Worm (Caenorhabditis elegans): Measurements from ENCODE around the gene F56B6.6.
A peak's percentile ranks its signal among the peaks of the same experiment; 100 is the strongest.

Gene F56B6.6

ce11 chrX:3537335-3537734, 4.5 kb upstream of the F56B6.6 start, which contains the start of gene gyg-1:
Gene gyg-1 (plus strand): TSS chrX:3537635.
- TF ChIP-seq ceh-48 (tag; optimal IDR thresholded peaks at IDR 0.05) (no peak), nhr-232 (tag; optimal IDR thresholded peaks at IDR 0.05) (peak; percentile 9)

- peak; percentile 68 for TF ChIP-seq ceh-18 (tag; optimal IDR thresholded peaks at IDR 0.05)
- TF ChIP-seq dmd-4 (tag; optimal IDR thresholded peaks at IDR 0.05; ENCODE audit: borderline replicate concordance), result no peak
Observed at ce11 chrX:3536302-3537251, 3.8 kb upstream of the F56B6.6 start.

- TF ChIP-seq ceh-31 (tag; optimal IDR thresholded peaks at IDR 0.05) (no peak), dmd-4 (tag; optimal IDR thresholded peaks at IDR 0.05; ENCODE audit: borderline replicate concordance) (no peak), ceh-2 (tag; optimal IDR thresholded peaks at IDR 0.05) (no peak), lin-11 (tag; optimal IDR thresholded peaks at IDR 0.05) (no peak), unc-42 (tag; optimal IDR thresholded peaks at IDR 0.05) (peak; percentile 72), fkh-10 (GFP tag; optimal IDR thresholded peaks at IDR 0.05) (no peak)
Observed at ce11 chrX:3535505-3535904, 2.7 kb upstream of the F56B6.6 start.

ce11 chrX:3534218-3534617, 1.4 kb upstream of the F56B6.6 start:
- TF ChIP-seq sox-4 (tag; optimal IDR thresholded peaks at IDR 0.05), result no peak
- no peak for TF ChIP-seq hlh-8 (tag; optimal IDR thresholded peaks at IDR 0.05)
- no peak for TF ChIP-seq sdc-2 (tag; optimal IDR thresholded peaks at IDR 0.05)
- peak; percentile 11 for TF ChIP-seq pqm-1 (tag; optimal IDR thresholded peaks at IDR 0.05)
- peak; percentile 93 for TF ChIP-seq elt-2 (tag; optimal IDR thresholded peaks at IDR 0.05)

- TF ChIP-seq che-1 (tag; optimal IDR thresholded peaks at IDR 0.05) (no peak), unc-3 (GFP tag; conservative IDR thresholded peaks at IDR 0.05) (no peak), unc-3 (tag; optimal IDR thresholded peaks at IDR 0.05) (no peak), rnt-1 (tag; optimal IDR thresholded peaks at IDR 0.05) (no peak), fkh-10 (GFP tag; optimal IDR thresholded peaks at IDR 0.05) (no peak), lim-6 (tag; optimal IDR thresholded peaks at IDR 0.05) (no peak), C38D4.7 (GFP tag; optimal IDR thresholded peaks at IDR 0.05) (no peak), ttx-3 (tag; optimal IDR thresholded peaks at IDR 0.05) (no peak), ceh-48 (tag; optimal IDR thresholded peaks at IDR 0.05) (no peak), unc-55 (GFP tag; optimal IDR thresholded peaks at IDR 0.05) (no peak), ceh-22 (tag; optimal IDR thresholded peaks at IDR 0.05) (no peak), nhr-232 (tag; optimal IDR thresholded peaks at IDR 0.05) (no peak), ceh-24 (tag; optimal IDR thresholded peaks at IDR 0.05) (no peak)
Observed at ce11 chrX:3526712-3527111, 6.1 kb downstream of the F56B6.6 start.

ce11 chrX:3518494-3518893, 14.3 kb downstream of the F56B6.6 start, which contains the start of gene npr-16:
Gene npr-16 (plus strand): TSS chrX:3518794.
- no peak for TF ChIP-seq tbx-2 (tag; optimal IDR thresholded peaks at IDR 0.05)
- no peak for TF ChIP-seq sox-4 (tag; optimal IDR thresholded peaks at IDR 0.05)
- TF ChIP-seq sox-2 (GFP tag; IDR thresholded peaks at IDR 0.05), result no peak
- TF ChIP-seq ceh-45 (GFP tag; IDR thresholded peaks at IDR 0.05), result no peak
- no peak for TF ChIP-seq npax-4 (tag; optimal IDR thresholded peaks at IDR 0.05)
- no peak for TF ChIP-seq ceh-34 (tag; optimal IDR thresholded peaks at IDR 0.05)
- TF ChIP-seq rnt-1 (tag; optimal IDR thresholded peaks at IDR 0.05), result no peak
- TF ChIP-seq K09A11.1 (tag; optimal IDR thresholded peaks at IDR 0.05; ENCODE audit: insufficient read depth), result no peak
- TF ChIP-seq ama-1 (optimal IDR thresholded peaks at IDR 0.05), result no peak
- no peak for TF ChIP-seq C08G9.2 (tag; optimal IDR thresholded peaks at IDR 0.05)
- TF ChIP-seq fkh-10 (GFP tag; optimal IDR thresholded peaks at IDR 0.05), result no peak
- no peak for TF ChIP-seq ahr-1 (tag; optimal IDR thresholded peaks at IDR 0.05)
- TF ChIP-seq ceh-18 (tag; optimal IDR thresholded peaks at IDR 0.05), result no peak
- TF ChIP-seq gmeb-2 (tag; optimal IDR thresholded peaks at IDR 0.05), result no peak
- no peak for TF ChIP-seq ref-2 (tag; optimal IDR thresholded peaks at IDR 0.05)
- no peak for TF ChIP-seq nhr-11 (tag; optimal IDR thresholded peaks at IDR 0.05)
- TF ChIP-seq K02D7.2 (tag; optimal IDR thresholded peaks at IDR 0.05), result no peak
- TF ChIP-seq nfya-1 (tag; optimal IDR thresholded peaks at IDR 0.05), result no peak
- no peak for TF ChIP-seq zip-5 (tag; optimal IDR thresholded peaks at IDR 0.05)
